Fruit fly (Drosophila melanogaster) whole organism, pupa: ENCODE results near the gene CG9119.
A peak's percentile ranks its signal among the peaks of the same experiment; 100 is the strongest.

Experiments used
- CG10348 ChIP-seq: fragments of 200-800 bp; sonication (Bioruptor generic); IDR thresholded peaks from 2 replicates; pipeline ENCODE4 v1.3.6; 2022; ENCODE audit warnings: missing biosample characterization, missing genetic modification characterization
- CG12605 ChIP-seq: fragments of 200-800 bp; sonication (Bioruptor generic); IDR thresholded peaks from 2 replicates; pipeline ENCODE4 v1.3.6; 2022; ENCODE audit warnings: missing biosample characterization, missing genetic modification characterization
- CG13204 ChIP-seq: fragments of 200-800 bp; sonication (Bioruptor generic); optimal IDR thresholded peaks from 2 replicates; lab custom pipeline; 2018; ENCODE audit warnings: missing biosample characterization, mild to moderate bottlenecking, missing genetic modification characterization, moderate library complexity
- CG14655 ChIP-seq: fragments of 200-800 bp; sonication (Bioruptor generic); optimal IDR thresholded peaks from 3 replicates; lab custom pipeline; 2017; ENCODE audit warnings: mild to moderate bottlenecking, missing biosample characterization, missing genetic modification reagents, missing genetic modification characterization
- CG15710 ChIP-seq: fragments of 200-800 bp; sonication (Bioruptor generic); optimal IDR thresholded peaks from 2 replicates; lab custom pipeline; 2018; ENCODE audit warnings: missing biosample characterization, mild to moderate bottlenecking, missing genetic modification characterization, moderate library complexity
- CG17806 ChIP-seq: fragments of 200-800 bp; sonication (Bioruptor generic); optimal IDR thresholded peaks from 2 replicates; lab custom pipeline; 2018; ENCODE audit warnings: missing biosample characterization, mild to moderate bottlenecking, missing genetic modification characterization, moderate library complexity
- CG32121 ChIP-seq: fragments of 200-800 bp; sonication (Bioruptor generic); IDR thresholded peaks from 2 replicates; pipeline ENCODE4 v1.3.6; 2022; ENCODE audit warnings: missing biosample characterization, missing genetic modification characterization
- CG34367 ChIP-seq: fragments of 200-800 bp; sonication (Bioruptor generic); optimal IDR thresholded peaks from 2 replicates; lab custom pipeline; 2018; ENCODE audit warnings: missing biosample characterization, mild to moderate bottlenecking, missing genetic modification characterization
- CG4496 ChIP-seq: fragments of 200-800 bp; sonication (Bioruptor generic); IDR thresholded peaks from 3 replicates; pipeline ENCODE4 v1.3.6; 2022; ENCODE audit warnings: missing biosample characterization, missing genetic modification characterization
- CG8159 ChIP-seq: fragments of 200-800 bp; sonication (Bioruptor generic); optimal IDR thresholded peaks from 3 replicates; lab custom pipeline; 2018; ENCODE audit warnings: missing biosample characterization, mild to moderate bottlenecking, missing genetic modification characterization, moderate library complexity
- CG8301 ChIP-seq: fragments of 200-800 bp; sonication (Bioruptor generic); optimal IDR thresholded peaks from 2 replicates; lab custom pipeline; 2018; ENCODE audit warnings: missing biosample characterization, mild to moderate bottlenecking, missing genetic modification characterization
- CG9948 ChIP-seq: fragments of 200-800 bp; sonication (Bioruptor generic); optimal IDR thresholded peaks from 2 replicates; lab custom pipeline; 2018; ENCODE audit warnings: missing biosample characterization, mild to moderate bottlenecking, missing genetic modification characterization, moderate library complexity
- D1 ChIP-seq: fragments of 200-800 bp; sonication (Bioruptor generic); optimal IDR thresholded peaks from 2 replicates; lab custom pipeline; 2018; ENCODE audit warnings: missing biosample characterization, mild to moderate bottlenecking, missing genetic modification characterization, moderate library complexity
- EcR ChIP-seq: fragments of 200-800 bp; sonication (Bioruptor generic); optimal IDR thresholded peaks from 3 replicates; lab custom pipeline; 2019; ENCODE audit warnings: missing biosample characterization, missing genetic modification characterization, mild to moderate bottlenecking, moderate library complexity, missing genetic modification reagents
- Ets98B ChIP-seq: fragments of 200-800 bp; sonication (Bioruptor generic); IDR thresholded peaks from 2 replicates; pipeline ENCODE4 v1.3.6; 2022; ENCODE audit warnings: missing biosample characterization, missing genetic modification characterization
- Pif1A ChIP-seq: fragments of 200-800 bp; sonication (Bioruptor generic); optimal IDR thresholded peaks from 3 replicates; lab custom pipeline; 2016; ENCODE audit warnings: missing biosample characterization, missing genetic modification characterization
- Pif1B ChIP-seq: fragments of 200-800 bp; sonication (Bioruptor generic); optimal IDR thresholded peaks from 3 replicates; lab custom pipeline; 2016; ENCODE audit warnings: missing biosample characterization, missing genetic modification characterization
- Snoo ChIP-seq: fragments of 200-800 bp; sonication (Bioruptor generic); optimal IDR thresholded peaks from 3 replicates; lab custom pipeline; 2017; ENCODE audit warnings: missing biosample characterization, mild to moderate bottlenecking, missing genetic modification characterization, inconsistent platforms
- fd96Ca ChIP-seq: fragments of 200-800 bp; sonication (Bioruptor generic); IDR thresholded peaks from 3 replicates; pipeline ENCODE4 v1.3.6; 2022; ENCODE audit warnings: missing biosample characterization, missing genetic modification characterization
- gl ChIP-seq: fragments of 200-800 bp; sonication (Bioruptor generic); optimal IDR thresholded peaks from 2 replicates; lab custom pipeline; 2018; ENCODE audit warnings: missing biosample characterization, mild to moderate bottlenecking, missing genetic modification characterization
- rn ChIP-seq: fragments of 200-800 bp; sonication (Bioruptor generic); IDR thresholded peaks from 2 replicates; pipeline ENCODE4 v1.3.6; 2022; ENCODE audit warnings: missing biosample characterization, missing genetic modification characterization

The CG9119 gene

DNA sequence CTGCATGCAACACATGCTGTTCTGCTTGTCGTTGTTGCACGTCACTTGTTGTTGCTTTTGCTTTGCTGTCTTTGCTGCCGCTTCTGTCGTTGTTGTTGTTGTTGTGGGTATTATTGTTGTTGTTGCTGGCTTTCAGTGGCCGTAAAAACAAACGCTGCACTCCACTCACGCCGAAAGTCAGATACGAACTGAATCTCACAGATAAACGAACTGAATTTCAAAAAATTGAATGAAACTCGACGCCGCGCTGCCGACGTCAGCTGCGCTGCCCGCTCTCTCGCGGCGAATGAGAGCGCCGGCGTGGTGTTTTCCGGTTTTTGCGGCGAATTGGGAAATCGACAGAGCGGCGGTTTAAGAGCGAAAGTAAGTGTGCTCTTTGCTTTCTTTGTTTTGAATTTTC lies 27.5 kb downstream of the CG9119 start, which contains the start of gene bab2:
Gene bab2, minus strand, starts transcription at position 192 of the 400 bp plus-strand sequence.
- TF ChIP-seq CG32121 (no peak), CG12605 (peak; percentile 44), CG10348 (no peak), EcR (GFP tag; lab: Kevin White, UChicago) (peak; percentile 35), CG34367 (tag; lab: Kevin White, UChicago) (no peak), CG17806 (no peak), CG15710 (no peak), fd96Ca (GFP tag; lab: Robert Waterston, UW) (no peak), Pif1B (GFP tag; lab: Kevin White, UChicago) (no peak), Snoo (tag; lab: Kevin White, UChicago) (peak; percentile 12), CG9948 (no peak), CG8159 (no peak), CG8301 (tag; lab: Kevin White, UChicago) (no peak), CG4496 (GFP tag; lab: Robert Waterston, UW) (peak; percentile 8; the same call in 1 of the 3 replicates), CG14655 (GFP tag; lab: Kevin White, UChicago) (no peak), rn (GFP tag; lab: Robert Waterston, UW) (no peak), CG13204 (GFP tag; lab: Kevin White, UChicago) (peak; percentile 32), Pif1A (GFP tag; lab: Kevin White, UChicago) (no peak), Ets98B (GFP tag; lab: Robert Waterston, UW) (no peak), gl (no peak)

DNA sequence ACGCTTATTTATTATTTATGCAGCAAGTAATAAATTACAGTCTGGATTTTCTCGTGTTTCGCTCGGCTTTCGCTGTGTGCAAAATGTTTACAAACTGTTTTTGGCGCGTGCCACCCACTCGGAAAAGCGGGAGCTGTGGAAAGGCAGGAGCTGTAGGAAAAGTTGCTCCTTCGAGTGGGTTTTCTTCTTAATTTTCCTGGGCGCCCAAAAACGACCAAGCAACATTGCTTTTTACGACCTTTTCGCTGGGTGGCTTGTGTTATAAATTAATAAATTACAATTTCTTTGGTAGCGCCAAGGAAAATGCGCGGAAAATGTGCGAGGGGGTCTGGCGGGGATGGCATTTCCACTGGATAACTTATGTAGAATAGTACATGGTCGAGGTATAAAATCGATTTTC lies 28.1 kb downstream of the CG9119 start:
- TF ChIP-seq CG10348, result no peak
- no peak for TF ChIP-seq CG15710
- TF ChIP-seq Pif1A (GFP tag; lab: Kevin White, UChicago), result no peak
- TF ChIP-seq Pif1B (GFP tag; lab: Kevin White, UChicago), result no peak
- TF ChIP-seq CG9948, result no peak
- no peak for TF ChIP-seq D1
- TF ChIP-seq gl, result no peak
- TF ChIP-seq fd96Ca (GFP tag; lab: Robert Waterston, UW), result no peak
- no peak for TF ChIP-seq Snoo (tag; lab: Kevin White, UChicago)
- no peak for TF ChIP-seq Ets98B (GFP tag; lab: Robert Waterston, UW)
- no peak for TF ChIP-seq CG8301 (tag; lab: Kevin White, UChicago)
- TF ChIP-seq, all 21 proteins: peak for 0

DNA sequence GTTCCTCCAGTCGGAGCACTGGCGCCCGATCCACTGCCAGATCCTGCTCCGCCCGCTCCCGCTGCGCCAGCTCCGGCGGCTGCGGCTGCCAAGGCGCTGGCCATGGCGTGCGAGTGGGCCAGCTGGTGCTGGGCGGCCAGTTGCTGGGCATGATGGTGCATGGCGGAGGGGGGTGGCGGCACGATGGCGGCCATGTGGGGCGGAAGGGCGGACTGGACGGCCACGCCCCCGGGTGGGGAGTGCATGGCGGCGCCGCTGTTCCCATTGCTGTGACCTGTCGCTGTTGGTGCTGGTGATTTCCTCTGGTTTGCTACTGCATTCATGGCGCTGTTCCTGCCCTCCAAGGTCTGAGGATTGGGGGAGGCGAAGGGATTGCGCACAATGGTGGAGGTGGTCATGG lies 31.7 kb downstream of the CG9119 start:
- no peak for TF ChIP-seq fd96Ca (GFP tag; lab: Robert Waterston, UW)
- no peak for TF ChIP-seq CG32121
- TF ChIP-seq, all 21 proteins: peak for 0

DNA sequence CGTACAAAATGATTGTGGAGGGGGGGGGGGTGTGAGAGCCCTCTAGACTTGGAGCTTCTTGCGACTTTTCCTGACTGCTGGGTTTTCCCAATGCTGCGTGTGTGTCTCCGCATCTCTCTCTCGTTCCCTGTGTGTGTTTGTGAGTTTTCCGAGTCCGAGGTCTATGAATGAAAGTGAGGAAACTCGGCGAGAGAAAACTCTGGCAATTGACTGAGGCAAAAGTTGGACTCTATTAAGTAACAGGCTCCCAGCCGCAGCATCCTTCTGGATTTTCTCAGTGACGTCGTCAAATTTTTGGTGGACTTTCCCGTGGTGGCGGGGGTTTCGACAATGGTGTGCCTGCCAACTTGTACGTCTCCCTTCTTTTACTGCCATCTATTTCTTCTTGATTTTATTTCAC lies 34.0 kb downstream of the CG9119 start:
- TF ChIP-seq CG8301 (tag; lab: Kevin White, UChicago) (no peak), CG17806 (no peak), gl (no peak), CG9948 (no peak), CG4496 (GFP tag; lab: Robert Waterston, UW) (no peak), CG15710 (no peak), rn (GFP tag; lab: Robert Waterston, UW) (no peak), CG14655 (GFP tag; lab: Kevin White, UChicago) (no peak), fd96Ca (GFP tag; lab: Robert Waterston, UW) (no peak), CG8159 (no peak), CG13204 (GFP tag; lab: Kevin White, UChicago) (no peak), EcR (GFP tag; lab: Kevin White, UChicago) (no peak), CG32121 (no peak), Pif1B (GFP tag; lab: Kevin White, UChicago) (no peak)
- TF ChIP-seq, all 21 proteins: peak for 0

DNA sequence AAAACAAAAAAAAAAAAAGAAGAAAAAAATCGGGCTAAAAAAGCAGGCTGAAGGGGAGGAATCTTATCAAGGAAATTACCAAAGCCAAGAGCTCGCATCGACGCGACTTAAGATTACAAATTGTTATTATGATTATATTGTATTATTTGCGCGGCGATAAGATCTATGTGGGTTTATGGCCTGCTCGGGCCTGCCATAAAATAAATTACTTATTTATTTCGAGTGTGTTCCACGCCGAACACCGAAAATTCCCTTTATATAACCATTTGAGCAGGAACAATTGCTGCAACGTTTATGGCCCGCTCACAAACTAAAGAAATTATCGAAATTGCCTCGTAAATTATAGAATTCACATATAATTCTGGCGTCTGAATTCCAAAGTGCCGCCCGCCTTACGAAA lies 35.0 kb downstream of the CG9119 start:
- TF ChIP-seq CG12605 (no peak), CG15710 (no peak), CG17806 (no peak), Pif1B (GFP tag; lab: Kevin White, UChicago) (no peak), CG9948 (no peak), CG32121 (no peak), D1 (no peak), gl (no peak), EcR (GFP tag; lab: Kevin White, UChicago) (no peak), CG10348 (no peak), CG4496 (GFP tag; lab: Robert Waterston, UW) (no peak), CG34367 (tag; lab: Kevin White, UChicago) (no peak), CG13204 (GFP tag; lab: Kevin White, UChicago) (no peak), CG8301 (tag; lab: Kevin White, UChicago) (no peak), Ets98B (GFP tag; lab: Robert Waterston, UW) (no peak), Pif1A (GFP tag; lab: Kevin White, UChicago) (no peak), CG14655 (GFP tag; lab: Kevin White, UChicago) (no peak), fd96Ca (GFP tag; lab: Robert Waterston, UW) (no peak), rn (GFP tag; lab: Robert Waterston, UW) (no peak)

DNA sequence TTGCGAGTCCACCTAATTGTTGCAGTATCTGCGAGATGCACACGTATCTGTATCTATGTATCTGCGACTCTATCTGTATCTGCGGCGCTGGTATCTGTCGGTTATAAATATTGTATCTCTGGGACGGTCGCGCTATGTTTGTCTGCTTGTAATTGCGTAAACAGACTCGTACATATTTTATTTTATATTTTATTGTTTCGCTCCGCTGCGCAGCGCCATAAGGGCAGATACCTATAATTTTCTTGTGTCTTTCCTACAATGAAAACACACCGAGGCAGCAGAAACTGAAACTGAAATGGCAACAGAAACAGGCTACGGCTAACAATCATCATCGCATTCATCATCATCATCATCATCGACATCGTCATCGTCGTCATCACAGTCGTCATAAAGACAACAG lies 36.1 kb downstream of the CG9119 start:
- TF ChIP-seq fd96Ca (GFP tag; lab: Robert Waterston, UW), result no peak
- no peak for TF ChIP-seq rn (GFP tag; lab: Robert Waterston, UW)
